Worm (Caenorhabditis elegans): Measurements from ENCODE around the gene Y73F4A.3.

DNA sequence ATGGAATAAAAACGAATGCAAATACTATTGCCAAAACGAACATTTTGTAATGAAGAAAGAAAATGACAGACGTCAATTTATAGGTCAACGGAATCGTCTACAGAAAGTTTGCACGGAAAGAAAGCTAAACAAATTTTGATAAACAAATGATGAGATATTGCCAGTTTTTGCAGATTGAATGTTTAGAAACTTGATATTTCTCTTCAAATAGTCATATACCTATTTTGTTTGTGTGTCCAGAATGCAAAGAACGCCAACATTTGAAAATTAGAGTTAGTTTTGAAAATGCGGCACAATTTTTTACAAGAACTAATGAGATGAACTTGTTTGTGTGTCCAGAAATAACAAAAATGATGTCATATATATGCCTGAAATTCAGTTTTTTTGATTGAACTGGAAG lies 5.0 kb upstream of the Y73F4A.3 start, which contains the start of gene Y73F4A.1:
- TF ChIP-seq tab-1 (GFP tag; IDR thresholded peaks at IDR 0.05), result no peak
- TF ChIP-seq flt-1 (GFP tag; IDR thresholded peaks at IDR 0.05), result no peak
- no peak for TF ChIP-seq ztf-23 (GFP tag; IDR thresholded peaks at IDR 0.05)
- no peak for TF ChIP-seq ref-1 (GFP tag; conservative IDR thresholded peaks at IDR 0.05)
- no peak for TF ChIP-seq ztf-29 (GFP tag; IDR thresholded peaks at IDR 0.05)
- no peak for TF ChIP-seq med-1 (GFP tag; optimal IDR thresholded peaks at IDR 0.05; ENCODE audit: insufficient read depth)
- no peak for TF ChIP-seq T22C8.4 (GFP tag; IDR thresholded peaks at IDR 0.05)

Data from whole organism, midembryonic.